Worm (Caenorhabditis elegans) whole organism, late embryonic: ENCODE results near the gene F58F9.6.

Source experiments
- K02D7.2 ChIP-seq: sonication (generic microtip); optimal IDR thresholded peaks from 2 replicates; lab custom pipeline; 2017; ENCODE audit warnings: mild to moderate bottlenecking, missing genetic modification characterization, missing compliant biosample characterization
- T23F11.4 ChIP-seq: fragments of 200-800 bp; sonication (Bioruptor generic); optimal IDR thresholded peaks from 2 replicates; lab custom pipeline; 2018; ENCODE audit warnings: mild to moderate bottlenecking, missing genetic modification characterization, missing compliant biosample characterization
- ceh-45 ChIP-seq: fragments of 200-800 bp; sonication (Bioruptor generic); IDR thresholded peaks from 2 replicates; pipeline ENCODE4 v1.3.6; 2022; ENCODE audit warnings: missing genetic modification reagents, missing genetic modification characterization, missing compliant biosample characterization
- dve-1 ChIP-seq: sonication (generic microtip); optimal IDR thresholded peaks from 2 replicates; lab custom pipeline; 2017; ENCODE audit warnings: antibody characterized with exemption, mild to moderate bottlenecking, missing genetic modification characterization, missing compliant biosample characterization
- tbx-2 ChIP-seq: sonication (generic microtip); optimal IDR thresholded peaks from 2 replicates; lab custom pipeline; 2016; ENCODE audit warnings: missing genetic modification characterization, missing compliant biosample characterization

ce11 chrIV:6239993-6240392, 2.6 kb upstream of the F58F9.6 start, which contains the start of gene F58F9.9:
- no peak for TF ChIP-seq ceh-45 (GFP tag; lab: Robert Waterston, UW)
- no peak for TF ChIP-seq dve-1
- no peak for TF ChIP-seq tbx-2
- TF ChIP-seq K02D7.2 = no peak
- no peak for TF ChIP-seq T23F11.4 (GFP tag; lab: Kevin White, UChicago)
